Fruit fly (Drosophila melanogaster) whole organism, embryonic: ENCODE data around the gene CG5612.

ENCODE experiments used
- ATbp ChIP-seq: fragments of 200-800 bp; sonication (Bioruptor generic); optimal IDR thresholded peaks from 2 replicates; lab custom pipeline; 2017; ENCODE audit warnings: missing biosample characterization, mild to moderate bottlenecking, missing genetic modification characterization, missing genetic modification reagents
- Asciz ChIP-seq: fragments of 200-800 bp; sonication (Bioruptor generic); optimal IDR thresholded peaks from 2 replicates; lab custom pipeline; 2017; ENCODE audit warnings: missing biosample characterization, mild to moderate bottlenecking, missing genetic modification characterization, missing genetic modification reagents
- Atf6 ChIP-seq: fragments of 200-800 bp; sonication (Bioruptor generic); IDR thresholded peaks from 2 replicates; pipeline ENCODE4 v1.3.6; 2022; ENCODE audit warnings: missing biosample characterization, missing genetic modification characterization
- Blimp-1 ChIP-seq: fragments of 200-800 bp; sonication (Bioruptor generic); optimal IDR thresholded peaks from 3 replicates; lab custom pipeline; 2018; ENCODE audit warnings: missing biosample characterization, missing genetic modification characterization, mild to moderate bottlenecking, moderate library complexity, missing genetic modification reagents
- CG1024 ChIP-seq: fragments of 200-800 bp; sonication (Bioruptor generic); IDR thresholded peaks from 2 replicates; pipeline ENCODE4 v1.3.6; 2022; ENCODE audit warnings: missing biosample characterization, missing genetic modification characterization
- CG10979 ChIP-seq: fragments of 200-800 bp; sonication (Bioruptor generic); optimal IDR thresholded peaks from 2 replicates; lab custom pipeline; 2018; ENCODE audit warnings: missing biosample characterization, mild to moderate bottlenecking, missing genetic modification characterization, moderate library complexity
- CG11504 ChIP-seq: fragments of 200-800 bp; sonication (Bioruptor generic); optimal IDR thresholded peaks from 3 replicates; lab custom pipeline; 2019; ENCODE audit warnings: missing biosample characterization, mild to moderate bottlenecking, missing genetic modification characterization, moderate library complexity
- CG11695 ChIP-seq: fragments of 200-800 bp; sonication (Bioruptor generic); IDR thresholded peaks from 3 replicates; pipeline ENCODE4 v1.3.6; 2022; ENCODE audit warnings: missing biosample characterization, missing genetic modification characterization
- CG12071 ChIP-seq: fragments of 200-800 bp; sonication (Bioruptor generic); optimal IDR thresholded peaks from 3 replicates; lab custom pipeline; 2018; ENCODE audit warnings: missing biosample characterization, mild to moderate bottlenecking, missing genetic modification characterization
- CG13123 ChIP-seq: fragments of 200-800 bp; sonication (Bioruptor generic); optimal IDR thresholded peaks from 2 replicates; lab custom pipeline; 2016; ENCODE audit warnings: missing biosample characterization, missing genetic modification characterization
- CG14014 ChIP-seq: fragments of 200-800 bp; sonication (Bioruptor generic); IDR thresholded peaks from 2 replicates; pipeline ENCODE4 v1.3.6; 2022; ENCODE audit warnings: missing biosample characterization, missing genetic modification characterization
- CG14667 ChIP-seq: fragments of 200-800 bp; sonication (Bioruptor generic); IDR thresholded peaks from 2 replicates; pipeline ENCODE4 v1.3.6; 2022; ENCODE audit warnings: missing biosample characterization, missing genetic modification characterization
- CG1603 ChIP-seq: fragments of 200-800 bp; sonication (Bioruptor generic); optimal IDR thresholded peaks from 2 replicates; lab custom pipeline; 2019; ENCODE audit warnings: missing biosample characterization, mild to moderate bottlenecking, missing genetic modification characterization, moderate library complexity
- CG17186 ChIP-seq: fragments of 200-800 bp; sonication (Bioruptor generic); optimal IDR thresholded peaks from 3 replicates; lab custom pipeline; 2017; ENCODE audit warnings: missing biosample characterization, missing genetic modification reagents, missing genetic modification characterization
- CG17359 ChIP-seq: fragments of 200-800 bp; sonication (Bioruptor generic); optimal IDR thresholded peaks from 3 replicates; lab custom pipeline; 2018; ENCODE audit warnings: missing biosample characterization, mild to moderate bottlenecking, missing genetic modification characterization, moderate library complexity
- CG18619 ChIP-seq: fragments of 200-800 bp; sonication (Bioruptor generic); optimal IDR thresholded peaks from 3 replicates; lab custom pipeline; 2017; ENCODE audit warnings: missing biosample characterization, mild to moderate bottlenecking, missing genetic modification characterization
- CG2678 ChIP-seq: fragments of 200-800 bp; sonication (Bioruptor generic); optimal IDR thresholded peaks from 3 replicates; lab custom pipeline; 2019; ENCODE audit warnings: missing biosample characterization, mild to moderate bottlenecking, missing genetic modification characterization, moderate library complexity
- CG31224 ChIP-seq: fragments of 200-800 bp; sonication (Bioruptor generic); IDR thresholded peaks from 2 replicates; pipeline ENCODE4 v1.3.6; 2022; ENCODE audit warnings: missing biosample characterization, missing genetic modification characterization
- CG31388 ChIP-seq: fragments of 200-800 bp; sonication (Bioruptor generic); optimal IDR thresholded peaks from 2 replicates; lab custom pipeline; 2016; ENCODE audit warnings: missing biosample characterization, missing genetic modification characterization
- CG31441 ChIP-seq: fragments of 200-800 bp; sonication (Bioruptor generic); IDR thresholded peaks from 2 replicates; pipeline ENCODE4 v1.3.6; 2022; ENCODE audit warnings: missing biosample characterization, missing genetic modification characterization
- CG32767 ChIP-seq: fragments of 200-800 bp; sonication (Bioruptor generic); IDR thresholded peaks from 2 replicates; pipeline ENCODE4 v1.3.6; 2022; ENCODE audit warnings: missing biosample characterization, missing genetic modification characterization
- CG7372 ChIP-seq: fragments of 200-800 bp; sonication (Bioruptor generic); IDR thresholded peaks from 2 replicates; pipeline ENCODE4 v1.3.6; 2022; ENCODE audit warnings: missing biosample characterization, missing genetic modification characterization
- CG8281 ChIP-seq: fragments of 200-800 bp; sonication (Bioruptor generic); optimal IDR thresholded peaks from 2 replicates; lab custom pipeline; 2018; ENCODE audit warnings: missing biosample characterization, mild to moderate bottlenecking, missing genetic modification characterization, moderate library complexity
- D19A ChIP-seq: fragments of 200-800 bp; optimal IDR thresholded peaks from 3 replicates; lab custom pipeline; 2019; ENCODE audit warnings: missing biosample characterization, mild to moderate bottlenecking, missing genetic modification characterization, moderate library complexity
- Drgx ChIP-seq: fragments of 200-800 bp; sonication (Bioruptor generic); IDR thresholded peaks from 2 replicates; pipeline ENCODE4 v1.3.6; 2022; ENCODE audit warnings: missing biosample characterization, missing genetic modification characterization
- Gug ChIP-seq: fragments of 200-800 bp; sonication (Bioruptor generic); IDR thresholded peaks from 4 replicates; pipeline ENCODE4 v1.3.6; 2022; ENCODE audit warnings: missing biosample characterization, missing genetic modification characterization
- HLH54F ChIP-seq: fragments of 200-800 bp; sonication (Bioruptor generic); optimal IDR thresholded peaks from 3 replicates; lab custom pipeline; 2016; ENCODE audit warnings: missing biosample characterization, missing genetic modification characterization
- Hmr ChIP-seq: fragments of 200-800 bp; sonication (Bioruptor generic); optimal IDR thresholded peaks from 3 replicates; lab custom pipeline; 2017; ENCODE audit warnings: mild to moderate bottlenecking, missing biosample characterization, missing genetic modification reagents, missing genetic modification characterization
- MTF-1 ChIP-seq: fragments of 200-800 bp; sonication (Bioruptor generic); optimal IDR thresholded peaks from 2 replicates; lab custom pipeline; 2018; ENCODE audit warnings: missing biosample characterization, mild to moderate bottlenecking, missing genetic modification characterization, borderline replicate concordance
- Med ChIP-seq: fragments of 200-800 bp; sonication (Bioruptor generic); peaks from one replicate; lab custom pipeline; 2016; ENCODE audit warnings: missing biosample characterization, missing genetic modification characterization, mild to moderate bottlenecking, inconsistent platforms, moderate library complexity
- Nf-YC ChIP-seq: fragments of 200-800 bp; optimal IDR thresholded peaks from 3 replicates; lab custom pipeline; 2019; ENCODE audit warnings: missing biosample characterization, mild to moderate bottlenecking, missing genetic modification characterization, moderate library complexity
- Pdp1 ChIP-seq, 2 experiments: fragments of 200-800 bp; sonication (Bioruptor generic); optimal IDR thresholded peaks; 3 replicates each; lab custom pipeline; 2016; ENCODE audit warnings: missing biosample characterization in 2 of 2, missing genetic modification characterization in 2 of 2, mild to moderate bottlenecking in 1 of 2, moderate library complexity in 1 of 2
- Sox100B ChIP-seq: fragments of 200-800 bp; sonication (Bioruptor generic); optimal IDR thresholded peaks from 3 replicates; lab custom pipeline; 2018; ENCODE audit warnings: missing biosample characterization, mild to moderate bottlenecking, missing genetic modification characterization
- Sox102F ChIP-seq: fragments of 200-800 bp; sonication (Bioruptor generic); optimal IDR thresholded peaks from 2 replicates; lab custom pipeline; 2018; ENCODE audit warnings: missing biosample characterization, mild to moderate bottlenecking, missing genetic modification characterization, moderate library complexity
- YL-1 ChIP-seq: fragments of 200-800 bp; sonication (Bioruptor generic); optimal IDR thresholded peaks from 3 replicates; lab custom pipeline; 2017; ENCODE audit warnings: missing biosample characterization, mild to moderate bottlenecking, missing genetic modification characterization
- ara ChIP-seq: fragments of 200-800 bp; sonication (Bioruptor generic); IDR thresholded peaks from 2 replicates; pipeline ENCODE4 v1.3.6; 2022; ENCODE audit warnings: missing biosample characterization, missing genetic modification characterization
- caup ChIP-seq: fragments of 200-800 bp; sonication (Bioruptor generic); optimal IDR thresholded peaks from 3 replicates; lab custom pipeline; 2017; ENCODE audit warnings: missing biosample characterization, mild to moderate bottlenecking, missing genetic modification characterization, moderate library complexity; ENCODE audit not compliant: severe bottlenecking
- dmrt99B ChIP-seq: fragments of 200-800 bp; sonication (Bioruptor generic); optimal IDR thresholded peaks from 2 replicates; lab custom pipeline; 2018; ENCODE audit warnings: missing biosample characterization, mild to moderate bottlenecking, missing genetic modification characterization, moderate library complexity
- fd96Cb ChIP-seq: fragments of 200-800 bp; sonication (Bioruptor generic); optimal IDR thresholded peaks from 2 replicates; lab custom pipeline; 2018; ENCODE audit warnings: missing biosample characterization, mild to moderate bottlenecking, missing genetic modification characterization, moderate library complexity
- gem ChIP-seq: fragments of 200-800 bp; sonication (Bioruptor generic); optimal IDR thresholded peaks from 2 replicates; lab custom pipeline; 2019; ENCODE audit warnings: missing biosample characterization, mild to moderate bottlenecking, missing genetic modification characterization, moderate library complexity
- grn ChIP-seq: fragments of 200-800 bp; sonication (Bioruptor generic); optimal IDR thresholded peaks from 3 replicates; lab custom pipeline; 2017; ENCODE audit warnings: missing biosample characterization, missing genetic modification characterization
- lab ChIP-seq: fragments of 200-800 bp; sonication (Bioruptor generic); optimal IDR thresholded peaks from 3 replicates; lab custom pipeline; 2017; ENCODE audit warnings: missing biosample characterization, missing genetic modification characterization, mild to moderate bottlenecking, moderate library complexity, missing genetic modification reagents
- lmd ChIP-seq: fragments of 200-800 bp; sonication (Bioruptor generic); IDR thresholded peaks from 2 replicates; pipeline ENCODE4 v1.3.6; 2022; ENCODE audit warnings: missing biosample characterization, missing genetic modification characterization
- phol ChIP-seq: fragments of 200-800 bp; sonication (Bioruptor generic); optimal IDR thresholded peaks from 3 replicates; lab custom pipeline; 2018; ENCODE audit warnings: missing biosample characterization, mild to moderate bottlenecking, missing genetic modification characterization, moderate library complexity
- pzg ChIP-seq: fragments of 200-800 bp; sonication (Bioruptor generic); optimal IDR thresholded peaks from 3 replicates; lab custom pipeline; 2018; ENCODE audit warnings: missing biosample characterization, mild to moderate bottlenecking, missing genetic modification characterization, moderate library complexity
- ro ChIP-seq: fragments of 200-800 bp; sonication (Bioruptor generic); IDR thresholded peaks from 2 replicates; pipeline ENCODE4 v1.3.6; 2022; ENCODE audit warnings: missing biosample characterization, missing genetic modification characterization
- row ChIP-seq: fragments of 200-800 bp; sonication (Bioruptor generic); IDR thresholded peaks from 3 replicates; pipeline ENCODE4 v1.3.6; 2022; ENCODE audit warnings: missing biosample characterization, missing genetic modification characterization
- sens ChIP-seq: fragments of 200-800 bp; sonication (Bioruptor generic); peaks from one replicate; lab custom pipeline; 2016; ENCODE audit warnings: missing biosample characterization, missing genetic modification characterization
- tna ChIP-seq: fragments of 200-800 bp; sonication (Bioruptor generic); IDR thresholded peaks from 2 replicates; pipeline ENCODE4 v1.3.6; 2022; ENCODE audit warnings: missing biosample characterization, missing genetic modification characterization; ENCODE audit not compliant: partially characterized antibody
- zen ChIP-seq: fragments of 200-800 bp; sonication (Bioruptor generic); optimal IDR thresholded peaks from 3 replicates; lab custom pipeline; 2018; ENCODE audit warnings: missing biosample characterization, mild to moderate bottlenecking, missing genetic modification characterization, moderate library complexity

CG5612 gene

dm6 chr3R:27655109-27655508 is 29.3 kb upstream of the CG5612 start:
- TF ChIP-seq HLH54F (GFP tag; lab: Kevin White, UChicago) (no peak), Sox102F (GFP tag; lab: Kevin White, UChicago) (peak; percentile 11), CG17186 (no peak), Asciz (GFP tag; lab: Kevin White, UChicago) (peak; percentile 13), CG31224 (GFP tag; lab: Robert Waterston, UW) (no peak), CG8281 (no peak), Nf-YC (no peak), CG31388 (GFP tag; lab: Kevin White, UChicago) (no peak), CG32767 (GFP tag; lab: Robert Waterston, UW) (no peak), Drgx (peak; percentile 55), CG2678 (tag; lab: Kevin White, UChicago) (peak; percentile 38), CG11695 (GFP tag; lab: Robert Waterston, UW) (no peak), caup (no peak), CG1024 (GFP tag; lab: Robert Waterston, UW) (no peak), ro (GFP tag; lab: Robert Waterston, UW) (no peak), CG1603 (peak; percentile 10), tna (GFP tag; lab: Robert Waterston, UW) (no peak), YL-1 (GFP tag; lab: Kevin White, UChicago) (no peak), CG11504 (tag; lab: Kevin White, UChicago) (peak; percentile 39), CG12071 (GFP tag; lab: Kevin White, UChicago) (no peak), Med (GFP tag; lab: Kevin White, UChicago) (peak; percentile 8), lab (GFP tag; lab: Kevin White, UChicago) (peak; percentile 10), Hmr (GFP tag; lab: Kevin White, UChicago) (no peak), MTF-1 (GFP tag; lab: Kevin White, UChicago) (no peak), CG17359 (tag; lab: Kevin White, UChicago) (peak; percentile 30), CG10979 (tag; lab: Kevin White, UChicago) (peak; percentile 24), CG13123 (GFP tag; lab: Kevin White, UChicago) (no peak), Sox100B (GFP tag; lab: Kevin White, UChicago) (peak; percentile 19), grn (no peak), Pdp1 (GFP tag; optimal IDR thresholded peaks at IDR 0.05; lab: Kevin White, UChicago) (no peak), D19A (tag; lab: Kevin White, UChicago) (peak; percentile 81), pzg (GFP tag; lab: Kevin White, UChicago) (no peak), gem (tag; lab: Kevin White, UChicago) (peak; percentile 17), CG14667 (no peak), Atf6 (no peak), sens (GFP tag; lab: Kevin White, UChicago) (peak; percentile 26), phol (tag; lab: Kevin White, UChicago) (peak; percentile 36), CG14014 (GFP tag; lab: Robert Waterston, UW) (0 out of 2 replicates have a peak, but pooled peaks have one; percentile 17), ara (GFP tag; lab: Robert Waterston, UW) (no peak), row (peak; percentile 53; the same call in 2 of the 3 replicates), Blimp-1 (GFP tag; lab: Kevin White, UChicago) (peak; percentile 35), dmrt99B (tag; lab: Kevin White, UChicago) (peak; percentile 23), ATbp (peak; percentile 8), CG31441 (GFP tag; lab: Robert Waterston, UW) (no peak), Gug (no peak), lmd (GFP tag; lab: Robert Waterston, UW) (peak; percentile 16; the same call in 1 of the 2 replicates), CG18619 (GFP tag; lab: Kevin White, UChicago) (no peak), zen (tag; lab: Kevin White, UChicago) (no peak), fd96Cb (tag; lab: Kevin White, UChicago) (peak; percentile 32), CG7372 (GFP tag; lab: Robert Waterston, UW) (no peak)
- TF ChIP-seq, all 482 proteins: peak for 22
